Fruit fly (Drosophila melanogaster) whole organism, adult: ENCODE measurements around the gene CG4080.

Experiments
- CG12768 ChIP-seq: fragments of 200-800 bp; sonication (Bioruptor generic); optimal IDR thresholded peaks from 2 replicates; lab custom pipeline; 2017; ENCODE audit warnings: missing biosample characterization, missing genetic modification characterization, mild to moderate bottlenecking, moderate library complexity, missing genetic modification reagents
- CG14711 ChIP-seq: fragments of 200-800 bp; sonication (Bioruptor generic); optimal IDR thresholded peaks from 2 replicates; lab custom pipeline; 2018; ENCODE audit warnings: missing biosample characterization, mild to moderate bottlenecking, missing genetic modification characterization, moderate library complexity
- CG5204 ChIP-seq: fragments of 200-800 bp; sonication (Bioruptor generic); optimal IDR thresholded peaks from 2 replicates; lab custom pipeline; 2016; ENCODE audit warnings: missing biosample characterization, missing genetic modification characterization
- CG7045 ChIP-seq: fragments of 200-800 bp; sonication (Bioruptor generic); optimal IDR thresholded peaks from 2 replicates; lab custom pipeline; 2017; ENCODE audit warnings: missing biosample characterization, mild to moderate bottlenecking, missing genetic modification characterization
- cnc ChIP-seq, 2 experiments: fragments of >200 bp; optimal IDR thresholded peaks; 2 replicates each; lab custom pipeline; 2017
- kay ChIP-seq: fragments of 200-800 bp; sonication (Bioruptor generic); peaks from one replicate; lab custom pipeline; 2016; ENCODE audit warnings: missing biosample characterization, missing genetic modification characterization, borderline replicate concordance

dm6 chr3L:9370907-9371365 is 28.1 kb downstream of the CG4080 start, which contains the start of gene Fdx1:
- TF ChIP-seq CG5204 (GFP tag; lab: Kevin White, UChicago) (no peak), cnc (optimal IDR thresholded peaks at IDR 0.05; lab: Kevin White, UChicago) (no peak), CG14711 (peak; percentile 49), CG7045 (GFP tag; lab: Kevin White, UChicago) (no peak), kay (peak; percentile 88), CG12768 (GFP tag; lab: Kevin White, UChicago) (no peak)
